Fruit fly (Drosophila melanogaster) whole organism, embryonic: ENCODE results near the gene CG3625.

Experiments
- Abd-B ChIP-seq: fragments of 200-800 bp; sonication (Bioruptor generic); optimal IDR thresholded peaks from 2 replicates; lab custom pipeline; 2018; ENCODE audit warnings: missing biosample characterization, mild to moderate bottlenecking, missing genetic modification characterization, moderate library complexity
- B-H2 ChIP-seq: fragments of 200-800 bp; sonication (Bioruptor generic); optimal IDR thresholded peaks from 2 replicates; lab custom pipeline; 2018; ENCODE audit warnings: missing biosample characterization, mild to moderate bottlenecking, missing genetic modification characterization
- CG10147 ChIP-seq: fragments of 200-800 bp; sonication (Bioruptor generic); optimal IDR thresholded peaks from 2 replicates; lab custom pipeline; 2019; ENCODE audit warnings: missing biosample characterization, mild to moderate bottlenecking, missing genetic modification characterization, moderate library complexity
- CG10321 ChIP-seq: fragments of 200-800 bp; sonication (Bioruptor generic); IDR thresholded peaks from 2 replicates; pipeline ENCODE4 v1.3.6; 2022; ENCODE audit warnings: missing biosample characterization, missing genetic modification characterization
- CG10543 ChIP-seq: fragments of 200-800 bp; sonication (Bioruptor generic); optimal IDR thresholded peaks from 3 replicates; lab custom pipeline; 2017; ENCODE audit warnings: missing biosample characterization, mild to moderate bottlenecking, missing genetic modification characterization, moderate library complexity
- CG12659 ChIP-seq: fragments of 200-800 bp; sonication (Bioruptor generic); optimal IDR thresholded peaks from 3 replicates; lab custom pipeline; 2017; ENCODE audit warnings: mild to moderate bottlenecking, missing biosample characterization, missing genetic modification reagents, missing genetic modification characterization
- CG14667 ChIP-seq: fragments of 200-800 bp; sonication (Bioruptor generic); IDR thresholded peaks from 2 replicates; pipeline ENCODE4 v1.3.6; 2022; ENCODE audit warnings: missing biosample characterization, missing genetic modification characterization
- CG15269 ChIP-seq: fragments of 200-800 bp; sonication (Bioruptor generic); optimal IDR thresholded peaks from 2 replicates; lab custom pipeline; 2018; ENCODE audit warnings: missing biosample characterization, mild to moderate bottlenecking, missing genetic modification characterization, moderate library complexity
- CG1603 ChIP-seq: fragments of 200-800 bp; sonication (Bioruptor generic); optimal IDR thresholded peaks from 2 replicates; lab custom pipeline; 2019; ENCODE audit warnings: missing biosample characterization, mild to moderate bottlenecking, missing genetic modification characterization, moderate library complexity
- CG1647 ChIP-seq: fragments of 200-800 bp; sonication (Bioruptor generic); optimal IDR thresholded peaks from 3 replicates; lab custom pipeline; 2016; ENCODE audit warnings: missing biosample characterization, missing genetic modification characterization
- CG17829 ChIP-seq: fragments of 200-800 bp; optimal IDR thresholded peaks from 2 replicates; lab custom pipeline; 2019; ENCODE audit warnings: missing biosample characterization, mild to moderate bottlenecking, missing genetic modification characterization, moderate library complexity
- CG18011 ChIP-seq: fragments of 200-800 bp; sonication (Bioruptor generic); optimal IDR thresholded peaks from 2 replicates; lab custom pipeline; 2017; ENCODE audit warnings: missing biosample characterization, missing genetic modification characterization, mild to moderate bottlenecking, moderate library complexity, missing genotype
- CG2889 ChIP-seq: fragments of 200-800 bp; sonication (Bioruptor generic); IDR thresholded peaks from 3 replicates; pipeline ENCODE4 v1.3.6; 2022; ENCODE audit warnings: missing biosample characterization, missing genetic modification characterization
- CG42726 ChIP-seq: fragments of 200-800 bp; sonication (Bioruptor generic); IDR thresholded peaks from 2 replicates; pipeline ENCODE4 v1.3.6; 2022; ENCODE audit warnings: missing biosample characterization, missing genetic modification characterization; ENCODE audit not compliant: partially characterized antibody
- CG4328 ChIP-seq: fragments of 200-800 bp; sonication (Bioruptor generic); optimal IDR thresholded peaks from 3 replicates; lab custom pipeline; 2017; ENCODE audit warnings: missing biosample characterization, missing genetic modification reagents, missing genetic modification characterization
- CG9727 ChIP-seq: fragments of 200-800 bp; sonication (Bioruptor generic); optimal IDR thresholded peaks from 3 replicates; lab custom pipeline; 2017; ENCODE audit warnings: missing biosample characterization, mild to moderate bottlenecking, missing genetic modification characterization
- Dip3 ChIP-seq: fragments of 200-800 bp; sonication (Bioruptor generic); optimal IDR thresholded peaks from 3 replicates; lab custom pipeline; 2016; ENCODE audit warnings: missing biosample characterization, missing genetic modification characterization
- Drgx ChIP-seq: fragments of 200-800 bp; sonication (Bioruptor generic); IDR thresholded peaks from 2 replicates; pipeline ENCODE4 v1.3.6; 2022; ENCODE audit warnings: missing biosample characterization, missing genetic modification characterization
- Ets65A ChIP-seq: fragments of 200-800 bp; sonication (Bioruptor generic); peaks from one replicate; lab custom pipeline; 2016; ENCODE audit warnings: missing biosample characterization, missing genetic modification characterization
- Ets97D ChIP-seq: fragments of 200-800 bp; sonication (Bioruptor generic); optimal IDR thresholded peaks from 3 replicates; lab custom pipeline; 2016; ENCODE audit warnings: missing biosample characterization, missing genetic modification characterization
- HLH4C ChIP-seq: fragments of 200-800 bp; sonication (Bioruptor generic); IDR thresholded peaks from 3 replicates; pipeline ENCODE4 v1.3.6; 2022; ENCODE audit warnings: missing biosample characterization, missing genetic modification characterization; ENCODE audit not compliant: partially characterized antibody
- MBD-R2 ChIP-seq: fragments of 200-800 bp; sonication (Bioruptor generic); IDR thresholded peaks from 2 replicates; pipeline ENCODE4 v1.3.6; 2022; ENCODE audit warnings: missing biosample characterization, missing genetic modification characterization
- Mad ChIP-seq: fragments of 200-800 bp; sonication (Bioruptor generic); optimal IDR thresholded peaks from 2 replicates; lab custom pipeline; 2016; ENCODE audit warnings: missing biosample characterization, missing genetic modification characterization
- Med ChIP-seq: fragments of 200-800 bp; sonication (Bioruptor generic); peaks from one replicate; lab custom pipeline; 2016; ENCODE audit warnings: missing biosample characterization, missing genetic modification characterization, mild to moderate bottlenecking, inconsistent platforms, moderate library complexity
- Meics ChIP-seq: fragments of 200-800 bp; sonication (Bioruptor generic); optimal IDR thresholded peaks from 2 replicates; lab custom pipeline; 2017; ENCODE audit warnings: missing biosample characterization, mild to moderate bottlenecking, missing genetic modification characterization
- Mrtf ChIP-seq: fragments of 200-800 bp; sonication (Bioruptor generic); IDR thresholded peaks from 3 replicates; pipeline ENCODE4 v1.3.6; 2022; ENCODE audit warnings: missing biosample characterization, missing genetic modification characterization
- Myb ChIP-seq: fragments of 200-800 bp; sonication (Bioruptor generic); optimal IDR thresholded peaks from 2 replicates; lab custom pipeline; 2016; ENCODE audit warnings: missing biosample characterization, missing genetic modification characterization
- NFAT ChIP-seq: fragments of 200-800 bp; sonication (Bioruptor generic); IDR thresholded peaks from 2 replicates; pipeline ENCODE4 v1.3.6; 2022; ENCODE audit warnings: missing biosample characterization, missing genetic modification characterization
- Oaz ChIP-seq: fragments of 200-800 bp; sonication (Bioruptor generic); IDR thresholded peaks from 2 replicates; pipeline ENCODE4 v1.3.6; 2022; ENCODE audit warnings: missing biosample characterization, missing genetic modification characterization
- Pdp1 ChIP-seq, 2 experiments: fragments of 200-800 bp; sonication (Bioruptor generic); optimal IDR thresholded peaks; 3 replicates each; lab custom pipeline; 2016; ENCODE audit warnings: missing biosample characterization in 2 of 2, missing genetic modification characterization in 2 of 2, mild to moderate bottlenecking in 1 of 2, moderate library complexity in 1 of 2
- Poxn ChIP-seq: fragments of 200-800 bp; sonication (Bioruptor generic); IDR thresholded peaks from 2 replicates; pipeline ENCODE4 v1.3.6; 2022; ENCODE audit warnings: missing biosample characterization, missing genetic modification characterization
- al ChIP-seq: fragments of 200-800 bp; sonication (Bioruptor generic); IDR thresholded peaks from 2 replicates; pipeline ENCODE4 v1.3.6; 2022; ENCODE audit warnings: missing biosample characterization, missing genetic modification characterization
- cas ChIP-seq: fragments of 200-800 bp; sonication (Bioruptor generic); IDR thresholded peaks from 2 replicates; pipeline ENCODE4 v1.3.6; 2022; ENCODE audit warnings: missing biosample characterization, missing genetic modification characterization
- caup ChIP-seq: fragments of 200-800 bp; sonication (Bioruptor generic); optimal IDR thresholded peaks from 3 replicates; lab custom pipeline; 2017; ENCODE audit warnings: missing biosample characterization, mild to moderate bottlenecking, missing genetic modification characterization, moderate library complexity; ENCODE audit not compliant: severe bottlenecking
- chm ChIP-seq: fragments of 200-800 bp; sonication (Bioruptor generic); IDR thresholded peaks from 2 replicates; pipeline ENCODE4 v1.3.6; 2022; ENCODE audit warnings: missing biosample characterization, missing genetic modification characterization
- gro ChIP-seq: fragments of 200-800 bp; sonication (Bioruptor generic); optimal IDR thresholded peaks from 2 replicates; lab custom pipeline; 2016; ENCODE audit warnings: missing biosample characterization, missing genetic modification characterization
- gsb ChIP-seq: fragments of 200-800 bp; sonication (Bioruptor generic); IDR thresholded peaks from 2 replicates; pipeline ENCODE4 v1.3.6; 2022; ENCODE audit warnings: missing biosample characterization, missing genetic modification characterization
- hb ChIP-seq: fragments of 200-800 bp; sonication (Bioruptor generic); IDR thresholded peaks from 3 replicates; pipeline ENCODE4 v1.3.6; 2022; ENCODE audit warnings: missing biosample characterization, missing genetic modification characterization; ENCODE audit not compliant: partially characterized antibody
- hbn ChIP-seq: fragments of 200-800 bp; sonication (Bioruptor generic); IDR thresholded peaks from 2 replicates; pipeline ENCODE4 v1.3.6; 2022; ENCODE audit warnings: missing biosample characterization, missing genetic modification characterization; ENCODE audit not compliant: partially characterized antibody
- hkb ChIP-seq, 2 experiments: fragments of 200-800 bp in 1 of 2; fragments of >200 bp in 1 of 2; sonication (Bioruptor generic) in 1 of 2; IDR thresholded peaks in 1 of 2; optimal IDR thresholded peaks in 1 of 2; 2 replicates each; pipeline versions ENCODE4 v1.3.6 to Lab custom; 2017 to 2022; ENCODE audit warnings: missing biosample characterization in 1 of 2, missing genetic modification characterization in 1 of 2
- insv ChIP-seq, 2 experiments: fragments of 200-800 bp; sonication (Bioruptor generic); optimal IDR thresholded peaks; 3 replicates each; lab custom pipeline; 2016 to 2018; ENCODE audit warnings: missing biosample characterization in 2 of 2, missing genetic modification characterization in 2 of 2
- nerfin-1 ChIP-seq: fragments of 200-800 bp; sonication (Bioruptor generic); optimal IDR thresholded peaks from 3 replicates; lab custom pipeline; 2019; ENCODE audit warnings: missing biosample characterization, mild to moderate bottlenecking, missing genetic modification characterization, moderate library complexity
- nerfin-2 ChIP-seq: fragments of 200-800 bp; sonication (Bioruptor generic); IDR thresholded peaks from 2 replicates; pipeline ENCODE4 v1.3.6; 2022; ENCODE audit warnings: missing biosample characterization, missing genetic modification characterization; ENCODE audit not compliant: partially characterized antibody
- phol ChIP-seq: fragments of 200-800 bp; sonication (Bioruptor generic); optimal IDR thresholded peaks from 3 replicates; lab custom pipeline; 2018; ENCODE audit warnings: missing biosample characterization, mild to moderate bottlenecking, missing genetic modification characterization, moderate library complexity
- sqz ChIP-seq: fragments of 200-800 bp; sonication (Bioruptor generic); optimal IDR thresholded peaks from 3 replicates; lab custom pipeline; 2018; ENCODE audit warnings: missing biosample characterization, mild to moderate bottlenecking, missing genetic modification characterization
- tna ChIP-seq: fragments of 200-800 bp; sonication (Bioruptor generic); IDR thresholded peaks from 2 replicates; pipeline ENCODE4 v1.3.6; 2022; ENCODE audit warnings: missing biosample characterization, missing genetic modification characterization; ENCODE audit not compliant: partially characterized antibody
- tup ChIP-seq: fragments of 200-800 bp; sonication (Bioruptor generic); optimal IDR thresholded peaks from 2 replicates; lab custom pipeline; 2016; ENCODE audit warnings: missing biosample characterization, mild to moderate bottlenecking, missing genetic modification characterization, moderate library complexity
- zen2 ChIP-seq: fragments of 200-800 bp; sonication (Bioruptor generic); IDR thresholded peaks from 3 replicates; pipeline ENCODE4 v1.3.6; 2022; ENCODE audit warnings: missing biosample characterization, missing genetic modification characterization; ENCODE audit not compliant: partially characterized antibody

CG3625 gene

DNA sequence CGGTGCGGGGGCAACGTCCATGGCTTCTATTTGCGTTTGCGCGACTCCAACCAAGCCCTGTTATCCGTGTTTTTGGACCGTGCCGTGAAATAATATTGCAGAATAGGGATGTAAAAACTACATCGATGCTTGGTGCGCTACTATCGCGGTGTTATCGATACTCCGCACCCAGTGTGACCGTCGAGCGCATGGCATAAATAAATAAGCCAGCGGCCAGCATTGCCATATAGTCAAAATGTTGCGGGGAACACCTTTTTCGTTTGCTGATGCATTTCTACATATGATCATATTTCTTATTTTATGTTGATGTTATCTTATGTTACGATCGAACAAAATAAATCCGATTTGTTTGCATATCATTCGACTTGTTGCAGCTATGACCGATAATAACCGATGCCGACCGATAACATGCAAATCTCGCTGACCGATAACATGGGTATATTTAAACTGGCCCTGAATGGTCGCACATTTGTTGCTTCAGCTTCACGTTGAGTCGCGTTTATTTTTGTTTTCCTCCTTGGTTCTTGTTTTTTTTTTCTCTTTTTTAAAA, 14.4 kb downstream of the CG3625 start, which contains the start of gene smo (continued):
- peak; percentile 81 for TF ChIP-seq hkb (optimal IDR thresholded peaks at IDR 0.05; lab: Kevin White, UChicago)
- no peak for TF ChIP-seq hkb (GFP tag; IDR thresholded peaks at IDR 0.05; lab: Robert Waterston, UW)
- TF ChIP-seq CG1647 (GFP tag; lab: Kevin White, UChicago), result peak; percentile 36
- peak; percentile 64 for TF ChIP-seq phol (tag; lab: Kevin White, UChicago)
- TF ChIP-seq cas (GFP tag; lab: Robert Waterston, UW), result 0 out of 2 replicates have a peak, but pooled peaks have one; percentile 14
- no peak for TF ChIP-seq Oaz (GFP tag; lab: Robert Waterston, UW)
- peak; percentile 89 for TF ChIP-seq hb
- peak; percentile 86 for TF ChIP-seq HLH4C (GFP tag; lab: Robert Waterston, UW)
- TF ChIP-seq CG10321 (GFP tag; lab: Robert Waterston, UW), result no peak
- no peak for TF ChIP-seq Mrtf (GFP tag; lab: Robert Waterston, UW)
- TF ChIP-seq Med (GFP tag; lab: Kevin White, UChicago), result peak; percentile 89
- TF ChIP-seq al (GFP tag; lab: Robert Waterston, UW), result no peak
- TF ChIP-seq Poxn (GFP tag; lab: Robert Waterston, UW), result no peak
- TF ChIP-seq CG17829 (tag; lab: Kevin White, UChicago), result peak; percentile 51
- TF ChIP-seq chm (GFP tag; lab: Robert Waterston, UW), result no peak
- TF ChIP-seq tup (GFP tag; lab: Kevin White, UChicago), result no peak
- peak; percentile 32; the same call in 1 of the 2 replicates for TF ChIP-seq NFAT (GFP tag; lab: Robert Waterston, UW)
- peak; percentile 13 for TF ChIP-seq caup (GFP tag; lab: Kevin White, UChicago)
- peak; percentile 40 to 66 for TF ChIP-seq Pdp1 (GFP tag; optimal IDR thresholded peaks at IDR 0.05; lab: Kevin White, UChicago)
- TF ChIP-seq MBD-R2 (GFP tag; lab: Robert Waterston, UW), result peak; percentile 79
- peak; percentile 89 for TF ChIP-seq CG42726 (GFP tag; lab: Robert Waterston, UW)
- peak; percentile 79 for TF ChIP-seq hbn (GFP tag; lab: Robert Waterston, UW)
- TF ChIP-seq CG10543, result no peak
- no peak for TF ChIP-seq CG14667
- no peak for TF ChIP-seq Drgx (GFP tag; lab: Robert Waterston, UW)
- peak; percentile 55; the same call in 1 of the 2 replicates for TF ChIP-seq nerfin-2 (GFP tag; lab: Robert Waterston, UW)
- TF ChIP-seq B-H2 (GFP tag; lab: Kevin White, UChicago), result no peak
- TF ChIP-seq tna, result peak; percentile 53; the same call in 1 of the 2 replicates
- peak; percentile 36 for TF ChIP-seq Dip3 (GFP tag; lab: Kevin White, UChicago)
- peak; percentile 19 for TF ChIP-seq CG18011 (GFP tag; lab: Kevin White, UChicago)
- TF ChIP-seq gro, result peak; percentile 32
- peak; percentile 85 for TF ChIP-seq Ets97D (GFP tag; lab: Kevin White, UChicago)
- TF ChIP-seq CG2889, result no peak
- peak; percentile 84 for TF ChIP-seq CG1603 (tag; lab: Kevin White, UChicago)
- peak; percentile 14 for TF ChIP-seq nerfin-1 (tag; lab: Kevin White, UChicago)
- TF ChIP-seq gsb (GFP tag; lab: Robert Waterston, UW), result no peak
- TF ChIP-seq CG15269 (tag; lab: Kevin White, UChicago), result no peak
- TF ChIP-seq CG9727, result peak; percentile 47
- peak; percentile 80 for TF ChIP-seq Abd-B
- TF ChIP-seq Mad, result peak; percentile 51
- peak; percentile 88 for TF ChIP-seq CG12659 (GFP tag; lab: Kevin White, UChicago)
- TF ChIP-seq Myb, result peak; percentile 70
- TF ChIP-seq CG10147 (GFP tag; lab: Kevin White, UChicago), result peak; percentile 48
- TF ChIP-seq Meics (GFP tag; lab: Kevin White, UChicago), result no peak
- no peak for TF ChIP-seq sqz (GFP tag; lab: Kevin White, UChicago)
- peak; percentile 57; the same call in 1 of the 3 replicates for TF ChIP-seq zen2 (GFP tag; lab: Robert Waterston, UW)
- peak; percentile 90 for TF ChIP-seq Ets65A
- TF ChIP-seq insv (GFP tag; optimal IDR thresholded peaks at IDR 0.05; lab: Kevin White, UChicago), result peak in 1 of 2 experiments; percentile 12
- no peak for TF ChIP-seq CG4328 (GFP tag; lab: Kevin White, UChicago)
